Fruit fly (Drosophila melanogaster) whole organism, adult: ENCODE results near the gene Spc105R.

Source experiments
- CG7045 ChIP-seq: fragments of 200-800 bp; sonication (Bioruptor generic); optimal IDR thresholded peaks from 2 replicates; lab custom pipeline; 2017; ENCODE audit warnings: missing biosample characterization, mild to moderate bottlenecking, missing genetic modification characterization
- cic ChIP-seq: fragments of 200-800 bp; sonication (Bioruptor generic); optimal IDR thresholded peaks from 2 replicates; lab custom pipeline; 2017; ENCODE audit warnings: missing biosample characterization, mild to moderate bottlenecking, missing genetic modification characterization, moderate library complexity

dm6 chr3L:20787835-20788380 is 12.3 kb upstream of the Spc105R start, which contains the start of gene CG11396:
- TF ChIP-seq CG7045 (GFP tag; lab: Kevin White, UChicago) (no peak), cic (GFP tag; lab: Kevin White, UChicago) (no peak)
